Worm (Caenorhabditis elegans) whole organism, midembryonic: ENCODE results near the gene K06G5.3.

Experiments
- cog-1 ChIP-seq: sonication (generic microtip); optimal IDR thresholded peaks from 2 replicates; lab custom pipeline; 2016; ENCODE audit warnings: missing genetic modification characterization, missing compliant biosample characterization
- klf-2 ChIP-seq: fragments of 200-800 bp; sonication (Bioruptor generic); conservative IDR thresholded peaks from 2 replicates; pipeline ENCODE4 v1.3.6; 2022; ENCODE audit warnings: missing genetic modification reagents, missing genetic modification characterization, missing compliant biosample characterization
- med-1 ChIP-seq: sonication (generic microtip); optimal IDR thresholded peaks from 2 replicates; lab custom pipeline; 2017; ENCODE audit warnings: missing genetic modification characterization, mild to moderate bottlenecking, missing compliant biosample characterization, antibody characterized with exemption, missing genetic modification reagents; ENCODE audit not compliant: insufficient read depth
- ref-1 ChIP-seq: fragments of 200-800 bp; sonication (Bioruptor generic); conservative IDR thresholded peaks from 2 replicates; pipeline ENCODE4 v1.3.6; 2022; ENCODE audit warnings: missing genetic modification reagents, missing genetic modification characterization, missing compliant biosample characterization
- tab-1 ChIP-seq: fragments of 200-800 bp; sonication (Bioruptor generic); IDR thresholded peaks from 2 replicates; pipeline ENCODE4 v1.3.6; 2022; ENCODE audit warnings: missing genetic modification characterization, missing compliant biosample characterization
- ztf-23 ChIP-seq: fragments of 200-800 bp; sonication (Bioruptor generic); IDR thresholded peaks from 2 replicates; pipeline ENCODE4 v1.3.6; 2022; ENCODE audit warnings: missing genetic modification reagents, missing genetic modification characterization, missing compliant biosample characterization
- ztf-29 ChIP-seq: fragments of 200-800 bp; sonication (Bioruptor generic); IDR thresholded peaks from 2 replicates; pipeline ENCODE4 v1.3.6; 2022; ENCODE audit warnings: missing genetic modification reagents, missing genetic modification characterization, missing compliant biosample characterization

- no peak for TF ChIP-seq ztf-29 (GFP tag; lab: Robert Waterston, UW)
- no peak for TF ChIP-seq ref-1 (GFP tag; lab: Robert Waterston, UW)
- no peak for TF ChIP-seq cog-1 (tag; lab: Kevin White, UChicago)
- TF ChIP-seq med-1 (GFP tag; lab: Kevin White, UChicago), result no peak
- no peak for TF ChIP-seq klf-2 (GFP tag; lab: Robert Waterston, UW)
- no peak for TF ChIP-seq tab-1
- TF ChIP-seq ztf-23 (GFP tag; lab: Robert Waterston, UW), result no peak
Observed at ce11 chrX:14247436-14248103, 24.5 kb upstream of the K06G5.3 start, which contains the start of gene K04C1.5.
